Worm (Caenorhabditis elegans) whole organism, L1 larva: ENCODE results near the gene R08B4.3.

Source experiments
- C04F5.9 ChIP-seq: sonication (generic microtip); optimal IDR thresholded peaks from 2 replicates; lab custom pipeline; 2016; ENCODE audit warnings: missing genetic modification characterization, missing compliant biosample characterization
- C16A3.4 ChIP-seq: fragments of 150-350 bp; optimal IDR thresholded peaks from 2 replicates; lab custom pipeline; 2014; ENCODE audit warnings: missing biosample characterization, missing genetic modification characterization
- F16B12.6 ChIP-seq: fragments of 150-350 bp; optimal IDR thresholded peaks from 2 replicates; lab custom pipeline; 2014; ENCODE audit warnings: missing biosample characterization, missing genetic modification characterization
- Y116A8C.19 ChIP-seq: sonication (generic microtip); optimal IDR thresholded peaks from 2 replicates; lab custom pipeline; 2016; ENCODE audit warnings: missing compliant biosample characterization, missing genetic modification characterization, borderline replicate concordance
- aly-2 ChIP-seq: fragments of 150-350 bp; optimal IDR thresholded peaks from 2 replicates; lab custom pipeline; 2014; ENCODE audit warnings: missing biosample characterization, missing genetic modification characterization
- ceh-8 ChIP-seq: fragments of 200-800 bp; sonication (Bioruptor generic); optimal IDR thresholded peaks from 2 replicates; lab custom pipeline; 2018; ENCODE audit warnings: mild to moderate bottlenecking, missing genetic modification characterization, moderate library complexity, missing compliant biosample characterization
- ces-1 ChIP-seq: fragments of 150-350 bp; optimal IDR thresholded peaks from 2 replicates; lab custom pipeline; 2014; ENCODE audit warnings: missing biosample characterization, missing genetic modification reagents, missing genetic modification characterization
- dsc-1 ChIP-seq: sonication (generic microtip); optimal IDR thresholded peaks from 2 replicates; lab custom pipeline; 2016; ENCODE audit warnings: mild to moderate bottlenecking, missing genetic modification characterization, missing compliant biosample characterization
- efl-1 ChIP-seq, 4 experiments: fragments of 150-350 bp; optimal IDR thresholded peaks in 3 of 4; peaks in 1 of 4; 1 replicate in 1 of 4; 2 replicates in 3 of 4; lab custom pipeline; 2014; ENCODE audit warnings: missing biosample characterization in 2 of 4, missing genetic modification characterization in 2 of 4, missing genetic modification reagents in 2 of 4
- egl-13 ChIP-seq: sonication (generic microtip); optimal IDR thresholded peaks from 2 replicates; lab custom pipeline; 2016; ENCODE audit warnings: missing genotype, missing genetic modification reagents, missing genetic modification characterization, missing compliant biosample characterization
- egl-27 ChIP-seq, 2 experiments: fragments of 150-350 bp in 1 of 2; sonication (generic microtip); optimal IDR thresholded peaks; 3 replicates each; lab custom pipeline; 2017 to 2018; ENCODE audit warnings: missing biosample characterization in 2 of 2, missing genetic modification characterization in 2 of 2, missing genetic modification reagents in 2 of 2
- fkh-10 ChIP-seq: sonication (generic microtip); optimal IDR thresholded peaks from 2 replicates; lab custom pipeline; 2017; ENCODE audit warnings: missing biosample characterization, missing genetic modification reagents, missing genetic modification characterization
- fkh-4 ChIP-seq: sonication (generic microtip); optimal IDR thresholded peaks from 2 replicates; lab custom pipeline; 2016; ENCODE audit warnings: missing compliant biosample characterization, missing genetic modification characterization, borderline replicate concordance
- fkh-8 ChIP-seq: sonication (generic microtip); optimal IDR thresholded peaks from 2 replicates; lab custom pipeline; 2016; ENCODE audit warnings: mild to moderate bottlenecking, missing genetic modification characterization, missing compliant biosample characterization
- hlh-17 ChIP-seq: fragments of 200-800 bp; sonication (Bioruptor generic); optimal IDR thresholded peaks from 2 replicates; lab custom pipeline; 2018; ENCODE audit warnings: missing genetic modification characterization, mild to moderate bottlenecking, missing compliant biosample characterization, moderate library complexity, borderline replicate concordance
- hlh-4 ChIP-seq: sonication (generic microtip); optimal IDR thresholded peaks from 2 replicates; lab custom pipeline; 2016; ENCODE audit warnings: mild to moderate bottlenecking, missing genetic modification characterization, missing compliant biosample characterization
- irx-1 ChIP-seq: sonication (generic microtip); optimal IDR thresholded peaks from 2 replicates; lab custom pipeline; 2016; ENCODE audit warnings: missing genetic modification characterization, missing compliant biosample characterization
- isw-1 ChIP-seq: fragments of 200-800 bp; sonication (Bioruptor generic); IDR thresholded peaks from 2 replicates; pipeline ENCODE4 v1.3.6; 2022; ENCODE audit warnings: missing genetic modification characterization, missing compliant biosample characterization
- lin-14 ChIP-seq: fragments of 200-800 bp; sonication (Bioruptor generic); optimal IDR thresholded peaks from 2 replicates; lab custom pipeline; 2018; ENCODE audit warnings: mild to moderate bottlenecking, missing genetic modification characterization, moderate library complexity, missing compliant biosample characterization
- lin-39 ChIP-seq: fragments of 150-350 bp; optimal IDR thresholded peaks from 2 replicates; lab custom pipeline; 2014; ENCODE audit warnings: missing biosample characterization, missing genetic modification reagents, missing genetic modification characterization
- lir-3 ChIP-seq: sonication (generic microtip); optimal IDR thresholded peaks from 2 replicates; lab custom pipeline; 2016; ENCODE audit warnings: mild to moderate bottlenecking, missing genetic modification characterization, moderate library complexity, missing compliant biosample characterization; ENCODE audit not compliant: poor library complexity
- lsy-2 ChIP-seq, 2 experiments: fragments of 150-350 bp; optimal IDR thresholded peaks; 2 replicates each; lab custom pipeline; 2014; ENCODE audit warnings: missing biosample characterization in 2 of 2, missing genetic modification characterization in 2 of 2
- mab-9 ChIP-seq: fragments of 200-800 bp; sonication (Bioruptor generic); IDR thresholded peaks from 2 replicates; pipeline ENCODE4 v1.3.6; 2022; ENCODE audit warnings: missing genetic modification reagents, missing genetic modification characterization, missing compliant biosample characterization
- mdl-1 ChIP-seq, 2 experiments: fragments of 150-350 bp; optimal IDR thresholded peaks; 2 replicates each; lab custom pipeline; 2014 to 2017; ENCODE audit warnings: missing biosample characterization in 2 of 2, missing genetic modification characterization in 2 of 2, inconsistent platforms in 1 of 2
- mef-2 ChIP-seq: fragments of 150-350 bp; optimal IDR thresholded peaks from 2 replicates; lab custom pipeline; 2014; ENCODE audit warnings: missing biosample characterization, missing genetic modification characterization
- mep-1 ChIP-seq: fragments of 150-350 bp; optimal IDR thresholded peaks from 2 replicates; lab custom pipeline; 2014; ENCODE audit warnings: missing biosample characterization, missing genetic modification characterization
- nhr-20 ChIP-seq: sonication (generic microtip); optimal IDR thresholded peaks from 2 replicates; lab custom pipeline; 2016; ENCODE audit warnings: mild to moderate bottlenecking, missing genetic modification characterization, missing compliant biosample characterization
- nhr-237 ChIP-seq: fragments of 150-350 bp; optimal IDR thresholded peaks from 2 replicates; lab custom pipeline; 2014; ENCODE audit warnings: missing biosample characterization, missing genetic modification characterization
- nhr-28 ChIP-seq: fragments of 150-350 bp; optimal IDR thresholded peaks from 2 replicates; lab custom pipeline; 2014; ENCODE audit warnings: missing biosample characterization, missing genetic modification characterization
- nhr-71 ChIP-seq: sonication (generic microtip); optimal IDR thresholded peaks from 2 replicates; lab custom pipeline; 2016; ENCODE audit warnings: mild to moderate bottlenecking, missing genetic modification characterization, moderate library complexity, missing compliant biosample characterization
- nhr-76 ChIP-seq: sonication (generic microtip); optimal IDR thresholded peaks from 2 replicates; lab custom pipeline; 2017; ENCODE audit warnings: missing biosample characterization, missing genetic modification characterization
- nhr-77 ChIP-seq: fragments of 150-350 bp; optimal IDR thresholded peaks from 2 replicates; lab custom pipeline; 2014; ENCODE audit warnings: missing biosample characterization, missing genetic modification characterization
- nhr-84 ChIP-seq: sonication (generic microtip); optimal IDR thresholded peaks from 2 replicates; lab custom pipeline; 2017; ENCODE audit warnings: missing biosample characterization, missing genetic modification characterization
- nhr-85 ChIP-seq: sonication (generic microtip); peaks from one replicate; lab custom pipeline; 2016; ENCODE audit warnings: missing genetic modification characterization, inconsistent platforms, missing compliant biosample characterization
- nhr-90 ChIP-seq: sonication (generic microtip); optimal IDR thresholded peaks from 2 replicates; lab custom pipeline; 2016; ENCODE audit warnings: mild to moderate bottlenecking, missing genetic modification characterization, missing compliant biosample characterization; ENCODE audit not compliant: poor library complexity
- pag-3 ChIP-seq: sonication (generic microtip); optimal IDR thresholded peaks from 2 replicates; lab custom pipeline; 2017; ENCODE audit warnings: missing genetic modification characterization, mild to moderate bottlenecking, missing compliant biosample characterization, antibody characterized with exemption, borderline replicate concordance; ENCODE audit not compliant: insufficient read depth
- pax-3 ChIP-seq: fragments of 200-800 bp; sonication (Bioruptor generic); optimal IDR thresholded peaks from 2 replicates; lab custom pipeline; 2018; ENCODE audit warnings: mild to moderate bottlenecking, missing genetic modification characterization, moderate library complexity, missing compliant biosample characterization
- rnt-1 ChIP-seq: sonication (generic microtip); optimal IDR thresholded peaks from 2 replicates; lab custom pipeline; 2016; ENCODE audit warnings: mild to moderate bottlenecking, missing genetic modification characterization, moderate library complexity, missing compliant biosample characterization
- snu-23 ChIP-seq: sonication (generic microtip); optimal IDR thresholded peaks from 2 replicates; lab custom pipeline; 2016; ENCODE audit warnings: missing genetic modification characterization, missing compliant biosample characterization
- sptf-1 ChIP-seq: fragments of 150-350 bp; optimal IDR thresholded peaks from 2 replicates; lab custom pipeline; 2014; ENCODE audit warnings: missing biosample characterization, missing genetic modification characterization
- sup-37 ChIP-seq: fragments of 200-800 bp; sonication (Bioruptor generic); optimal IDR thresholded peaks from 2 replicates; lab custom pipeline; 2018; ENCODE audit warnings: mild to moderate bottlenecking, missing genetic modification characterization, missing compliant biosample characterization
- swsn-7 ChIP-seq: sonication (generic microtip); optimal IDR thresholded peaks from 2 replicates; lab custom pipeline; 2016; ENCODE audit warnings: missing genetic modification characterization, missing compliant biosample characterization
- tbx-2 ChIP-seq: sonication (generic microtip); optimal IDR thresholded peaks from 2 replicates; lab custom pipeline; 2016; ENCODE audit warnings: missing genetic modification characterization, missing compliant biosample characterization
- unc-130 ChIP-seq: fragments of 150-350 bp; optimal IDR thresholded peaks from 2 replicates; lab custom pipeline; 2017; ENCODE audit warnings: missing biosample characterization, missing genetic modification characterization, inconsistent platforms
- unc-30 ChIP-seq: sonication (generic microtip); optimal IDR thresholded peaks from 2 replicates; lab custom pipeline; 2017; ENCODE audit warnings: missing biosample characterization, missing genetic modification characterization
- unc-62 ChIP-seq: fragments of 150-350 bp; optimal IDR thresholded peaks from 2 replicates; lab custom pipeline; 2014; ENCODE audit warnings: missing biosample characterization, missing genetic modification reagents, missing genetic modification characterization
- unc-86 ChIP-seq: sonication (generic microtip); optimal IDR thresholded peaks from 2 replicates; lab custom pipeline; 2016; ENCODE audit warnings: missing genetic modification characterization, missing compliant biosample characterization
- unc-98 ChIP-seq: fragments of 200-800 bp; sonication (Bioruptor generic); IDR thresholded peaks from 2 replicates; pipeline ENCODE4 v1.3.6; 2022; ENCODE audit warnings: missing genetic modification characterization, missing compliant biosample characterization
- xbp-1 ChIP-seq: sonication (generic microtip); optimal IDR thresholded peaks from 2 replicates; lab custom pipeline; 2016; ENCODE audit warnings: missing genetic modification characterization, missing compliant biosample characterization
- zip-4 ChIP-seq: fragments of 200-800 bp; sonication (Bioruptor generic); optimal IDR thresholded peaks from 2 replicates; lab custom pipeline; 2018; ENCODE audit warnings: mild to moderate bottlenecking, missing genetic modification characterization, moderate library complexity, missing compliant biosample characterization
- ztf-11 ChIP-seq, 2 experiments: sonication (generic microtip); optimal IDR thresholded peaks; 2 replicates each; lab custom pipeline; 2016 to 2017; ENCODE audit warnings: missing genetic modification characterization in 2 of 2, missing biosample characterization in 1 of 2, missing compliant biosample characterization in 1 of 2

Gene R08B4.3

ce11 chrX:11093985-11094593, 26.7 kb downstream of the R08B4.3 start (continued):
- peak; percentile 96 to 99 for TF ChIP-seq egl-27 (tag; optimal IDR thresholded peaks at IDR 0.05; lab: Kevin White, UChicago)
- TF ChIP-seq unc-130 (tag; lab: Kevin White, UChicago), result peak; percentile 91
- peak; percentile 96 for TF ChIP-seq aly-2 (tag; lab: Kevin White, UChicago)
- TF ChIP-seq ceh-8 (GFP tag; lab: Kevin White, UChicago), result peak; percentile 100
- peak; percentile 69 for TF ChIP-seq nhr-28 (tag; lab: Kevin White, UChicago)
- TF ChIP-seq unc-30 (tag; lab: Kevin White, UChicago), result peak; percentile 100
- peak; percentile 96 to 97 for TF ChIP-seq ztf-11 (tag; optimal IDR thresholded peaks at IDR 0.05; lab: Kevin White, UChicago)
- peak; percentile 96 for TF ChIP-seq fkh-4 (tag; lab: Kevin White, UChicago)
- peak; percentile 99 for TF ChIP-seq swsn-7 (tag; lab: Kevin White, UChicago)
- peak; percentile 99 for TF ChIP-seq unc-86
- TF ChIP-seq mef-2 (tag; lab: Kevin White, UChicago), result peak; percentile 95
- TF ChIP-seq nhr-77, result peak; percentile 100
- TF ChIP-seq dsc-1 (tag; lab: Kevin White, UChicago), result peak; percentile 100
- peak; percentile 89 to 93 for TF ChIP-seq efl-1 (optimal IDR thresholded peaks at IDR 0.05; lab: Kevin White, UChicago)
- peak; percentile 48 to 97 for TF ChIP-seq efl-1 (GFP tag; optimal IDR thresholded peaks at IDR 0.05 in 1 of 2; lab: Kevin White, UChicago)
- peak; percentile 97 for TF ChIP-seq zip-4 (GFP tag; lab: Kevin White, UChicago)
- TF ChIP-seq xbp-1 (tag; lab: Kevin White, UChicago), result peak; percentile 97
- TF ChIP-seq lin-39 (tag; lab: Kevin White, UChicago), result peak; percentile 100
- peak; percentile 95 for TF ChIP-seq lir-3
- peak; percentile 97 for TF ChIP-seq pax-3 (tag; lab: Kevin White, UChicago)
- peak; percentile 99 for TF ChIP-seq egl-13
- peak; percentile 97 for TF ChIP-seq unc-98 (GFP tag; lab: Robert Waterston, UW)
- TF ChIP-seq mdl-1 (tag; optimal IDR thresholded peaks at IDR 0.05; lab: Kevin White, UChicago), result peak; percentile 59 to 95
- peak; percentile 96 for TF ChIP-seq C04F5.9 (tag; lab: Kevin White, UChicago)
- TF ChIP-seq irx-1 (tag; lab: Kevin White, UChicago), result peak; percentile 100
- peak; percentile 100 for TF ChIP-seq C16A3.4
- TF ChIP-seq lin-14 (GFP tag; lab: Kevin White, UChicago), result peak; percentile 99
- TF ChIP-seq hlh-4 (tag; lab: Kevin White, UChicago), result peak; percentile 34
- peak; percentile 26 for TF ChIP-seq Y116A8C.19 (tag; lab: Kevin White, UChicago)
- TF ChIP-seq lsy-2 (tag; optimal IDR thresholded peaks at IDR 0.05; lab: Kevin White, UChicago), result peak; percentile 96 to 97
- TF ChIP-seq nhr-237 (tag; lab: Kevin White, UChicago), result peak; percentile 98
- TF ChIP-seq mab-9 (GFP tag; lab: Robert Waterston, UW), result peak; percentile 99
- TF ChIP-seq unc-62 (GFP tag; lab: Kevin White, UChicago), result peak; percentile 85
- TF ChIP-seq isw-1, result peak; percentile 95
- peak; percentile 100 for TF ChIP-seq rnt-1 (tag; lab: Kevin White, UChicago)
- no peak for TF ChIP-seq sptf-1 (tag; lab: Kevin White, UChicago)
- peak; percentile 100 for TF ChIP-seq snu-23
- peak; percentile 98 for TF ChIP-seq ces-1 (GFP tag; lab: Kevin White, UChicago)
- peak; percentile 99 for TF ChIP-seq nhr-85 (tag; lab: Kevin White, UChicago)
- peak; percentile 97 for TF ChIP-seq nhr-76 (tag; lab: Kevin White, UChicago)
- peak; percentile 100 for TF ChIP-seq tbx-2 (tag; lab: Kevin White, UChicago)
- TF ChIP-seq F16B12.6, result peak; percentile 56
- no peak for TF ChIP-seq hlh-17 (GFP tag; lab: Kevin White, UChicago)
- peak; percentile 97 for TF ChIP-seq fkh-8 (tag; lab: Kevin White, UChicago)
- TF ChIP-seq nhr-84, result peak; percentile 99
- peak; percentile 99 for TF ChIP-seq nhr-20 (tag; lab: Kevin White, UChicago)
- TF ChIP-seq pag-3, result peak; percentile 77
- peak; percentile 99 for TF ChIP-seq nhr-71 (tag; lab: Kevin White, UChicago)
- peak; percentile 100 for TF ChIP-seq mep-1
- TF ChIP-seq sup-37 (GFP tag; lab: Kevin White, UChicago), result peak; percentile 97
- peak; percentile 100 for TF ChIP-seq nhr-90 (tag; lab: Kevin White, UChicago)
- peak; percentile 100 for TF ChIP-seq fkh-10 (GFP tag; lab: Kevin White, UChicago)
